Worm (Caenorhabditis elegans): ENCODE measurements around the gene ZK185.2.

The ZK185.2 gene

ce11 chrIV:4516478-4516877 is 19.9 kb upstream of the ZK185.2 start:
- TF ChIP-seq npax-4 (tag; optimal IDR thresholded peaks at IDR 0.05) (no peak), T23F11.4 (GFP tag; optimal IDR thresholded peaks at IDR 0.05) (no peak), unc-42 (tag; optimal IDR thresholded peaks at IDR 0.05) (no peak), elt-4 (tag; optimal IDR thresholded peaks at IDR 0.05) (no peak), ceh-18 (tag; optimal IDR thresholded peaks at IDR 0.05) (no peak), ceh-48 (tag; optimal IDR thresholded peaks at IDR 0.05) (no peak), pat-9 (tag; optimal IDR thresholded peaks at IDR 0.05) (no peak), fax-1 (tag; optimal IDR thresholded peaks at IDR 0.05) (no peak), nhr-232 (tag; optimal IDR thresholded peaks at IDR 0.05) (no peak), sdc-2 (tag; optimal IDR thresholded peaks at IDR 0.05) (no peak), fkh-10 (GFP tag; optimal IDR thresholded peaks at IDR 0.05) (no peak), fkh-6 (tag; optimal IDR thresholded peaks at IDR 0.05) (no peak), rnt-1 (tag; optimal IDR thresholded peaks at IDR 0.05) (no peak), ama-1 (optimal IDR thresholded peaks at IDR 0.05) (no peak), ztf-16 (tag; optimal IDR thresholded peaks at IDR 0.05) (no peak), nfya-1 (tag; optimal IDR thresholded peaks at IDR 0.05) (no peak), ceh-45 (GFP tag; IDR thresholded peaks at IDR 0.05) (no peak), elt-2 (tag; optimal IDR thresholded peaks at IDR 0.05) (no peak), tbx-7 (tag; optimal IDR thresholded peaks at IDR 0.05) (no peak)

- TF ChIP-seq ahr-1 (tag; optimal IDR thresholded peaks at IDR 0.05) (no peak), pax-1 (tag; optimal IDR thresholded peaks at IDR 0.05) (no peak), ceh-45 (GFP tag; IDR thresholded peaks at IDR 0.05) (no peak), ceh-2 (tag; optimal IDR thresholded peaks at IDR 0.05) (no peak), hlh-30 (tag; optimal IDR thresholded peaks at IDR 0.05; ENCODE audit: insufficient read depth) (no peak), tbx-2 (tag; optimal IDR thresholded peaks at IDR 0.05) (no peak), hlh-6 (tag; optimal IDR thresholded peaks at IDR 0.05) (no peak), odd-2 (tag; optimal IDR thresholded peaks at IDR 0.05) (no peak), T23F11.4 (GFP tag; optimal IDR thresholded peaks at IDR 0.05) (no peak), ceh-14 (tag; optimal IDR thresholded peaks at IDR 0.05) (no peak), sdc-2 (tag; optimal IDR thresholded peaks at IDR 0.05) (no peak), ttx-3 (tag; optimal IDR thresholded peaks at IDR 0.05) (no peak), ztf-16 (tag; optimal IDR thresholded peaks at IDR 0.05) (no peak), ceh-34 (tag; optimal IDR thresholded peaks at IDR 0.05) (no peak), pha-2 (tag; optimal IDR thresholded peaks at IDR 0.05) (no peak), ref-2 (tag; optimal IDR thresholded peaks at IDR 0.05) (no peak), fkh-6 (tag; optimal IDR thresholded peaks at IDR 0.05) (no peak), gmeb-2 (tag; optimal IDR thresholded peaks at IDR 0.05) (no peak), che-1 (tag; optimal IDR thresholded peaks at IDR 0.05) (no peak), unc-3 (GFP tag; conservative IDR thresholded peaks at IDR 0.05) (no peak), unc-3 (tag; optimal IDR thresholded peaks at IDR 0.05) (no peak)
These were observed 19.3 kb upstream of the ZK185.2 start, which contains the start of gene ZK180.5 for ce11 chrIV:4517066-4517465. Gene ZK180.5 (minus strand): TSS chrIV:4517166.

- no peak for TF ChIP-seq pros-1 (tag; optimal IDR thresholded peaks at IDR 0.05)
- peak; percentile 60 for TF ChIP-seq ref-2 (tag; optimal IDR thresholded peaks at IDR 0.05)
- TF ChIP-seq Y22D7AL.16 (tag; optimal IDR thresholded peaks at IDR 0.05): no peak
- no peak for TF ChIP-seq ceh-19 (GFP tag; optimal IDR thresholded peaks at IDR 0.05)
- no peak for TF ChIP-seq ceh-9 (tag; optimal IDR thresholded peaks at IDR 0.05)
- no peak for TF ChIP-seq lin-11 (tag; optimal IDR thresholded peaks at IDR 0.05)
These were observed 18.2 kb upstream of the ZK185.2 start for ce11 chrIV:4518111-4518510.

ce11 chrIV:4519714-4520113 is 16.6 kb upstream of the ZK185.2 start:
- TF ChIP-seq Y22D7AL.16 (tag; optimal IDR thresholded peaks at IDR 0.05) (no peak), rnt-1 (tag; optimal IDR thresholded peaks at IDR 0.05) (peak; percentile 9)
